7 fruit fly cellular contexts compared by ENCODE assay signal in genomic region chrX:1236475-1236874, dm6.
TF ChIP-seq lines count a peak whose summit lies in the region.

CG3638 (minus strand) TSS chrX:1236684.

- peak; percentile 93 to 96 for TF ChIP-seq CTCF in S2 (optimal IDR thresholded peaks at IDR 0.05; lab: Kevin White, UChicago)
- TF ChIP-seq CTCF in whole organism, embryonic (GFP tag; optimal IDR thresholded peaks at IDR 0.05; lab: Kevin White, UChicago) = peak; percentile 94

TF ChIP-seq in Kc167, 6 proteins besides CTCF, POLR2A, EP300 and RAD21:
- no peak for TF ChIP-seq Myc (optimal IDR thresholded peaks at IDR 0.05; lab: Kevin White, UChicago)
- TF ChIP-seq psq (optimal IDR thresholded peaks at IDR 0.05; lab: Kevin White, UChicago) = peak; percentile 24
- TF ChIP-seq ttk (optimal IDR thresholded peaks at IDR 0.05; lab: Kevin White, UChicago) = no peak
- no peak for TF ChIP-seq h (optimal IDR thresholded peaks at IDR 0.05; lab: Kevin White, UChicago)
- no peak for TF ChIP-seq Sin3A (optimal IDR thresholded peaks at IDR 0.05; lab: Kevin White, UChicago)
- no peak for TF ChIP-seq insv (optimal IDR thresholded peaks at IDR 0.05; lab: Kevin White, UChicago)

TF ChIP-seq in whole organism, adult, 20 proteins besides CTCF, POLR2A, EP300 and RAD21 (continues in another document):
- TF ChIP-seq toe (GFP tag; optimal IDR thresholded peaks at IDR 0.05; lab: Kevin White, UChicago) (no peak), tj (GFP tag; optimal IDR thresholded peaks at IDR 0.05; lab: Kevin White, UChicago) (no peak), CG14711 (tag; optimal IDR thresholded peaks at IDR 0.05; lab: Kevin White, UChicago) (no peak), CG5204 (GFP tag; optimal IDR thresholded peaks at IDR 0.05; lab: Kevin White, UChicago) (no peak), CG7045 (GFP tag; optimal IDR thresholded peaks at IDR 0.05; lab: Kevin White, UChicago) (no peak), CG1620 (GFP tag; optimal IDR thresholded peaks at IDR 0.05; lab: Kevin White, UChicago) (peak; percentile 64), Hr96 (GFP tag; optimal IDR thresholded peaks at IDR 0.05; lab: Kevin White, UChicago) (no peak), kay (GFP tag; lab: Kevin White, UChicago; ENCODE audit: borderline replicate concordance) (no peak), CG33017 (tag; optimal IDR thresholded peaks at IDR 0.05; lab: Kevin White, UChicago) (no peak), Mnt (GFP tag; optimal IDR thresholded peaks at IDR 0.05; lab: Kevin White, UChicago) (peak; percentile 52), bab1 (GFP tag; optimal IDR thresholded peaks at IDR 0.05; lab: Kevin White, UChicago) (peak; percentile 74), pad (GFP tag; optimal IDR thresholded peaks at IDR 0.05; lab: Kevin White, UChicago) (peak; percentile 31), CG11617 (GFP tag; optimal IDR thresholded peaks at IDR 0.05; lab: Kevin White, UChicago) (no peak), Clk (GFP tag; optimal IDR thresholded peaks at IDR 0.05; lab: Kevin White, UChicago) (no peak), CG7101 (tag; optimal IDR thresholded peaks at IDR 0.05; lab: Kevin White, UChicago) (peak; percentile 11), Crg-1 (GFP tag; optimal IDR thresholded peaks at IDR 0.05; lab: Kevin White, UChicago) (no peak), CG12768 (GFP tag; optimal IDR thresholded peaks at IDR 0.05; lab: Kevin White, UChicago) (no peak), cic (GFP tag; optimal IDR thresholded peaks at IDR 0.05; lab: Kevin White, UChicago) (no peak)

TF ChIP-seq in whole organism, embryonic, 481 proteins besides CTCF, POLR2A, EP300 and RAD21 (continues in another document):
- TF ChIP-seq gt (GFP tag; IDR thresholded peaks at IDR 0.05; lab: Robert Waterston, UW) = no peak
- peak; percentile 3 for TF ChIP-seq Dad (GFP tag; optimal IDR thresholded peaks at IDR 0.05; lab: Kevin White, UChicago)
- 0 out of 2 replicates have a peak, but pooled peaks have one; percentile 20 for TF ChIP-seq CG16779 (GFP tag; IDR thresholded peaks at IDR 0.05; lab: Robert Waterston, UW)
- TF ChIP-seq CG3847 (GFP tag; IDR thresholded peaks at IDR 0.05; lab: Robert Waterston, UW) = peak; percentile 36; the same call in 1 of the 2 replicates
- TF ChIP-seq CG7839 (tag; optimal IDR thresholded peaks at IDR 0.05; lab: Kevin White, UChicago) = peak; percentile 12
- TF ChIP-seq CG33557 (GFP tag; optimal IDR thresholded peaks at IDR 0.05; lab: Kevin White, UChicago) = no peak
- peak; percentile 97 for TF ChIP-seq zf30C (GFP tag; optimal IDR thresholded peaks at IDR 0.05; lab: Kevin White, UChicago)
- TF ChIP-seq vnd (GFP tag; IDR thresholded peaks at IDR 0.05; lab: Robert Waterston, UW; ENCODE audit: partially characterized antibody) = peak; percentile 42; the same call in 1 of the 3 replicates
- TF ChIP-seq B-H2 (GFP tag; optimal IDR thresholded peaks at IDR 0.05; lab: Kevin White, UChicago) = no peak
- TF ChIP-seq psq (GFP tag; optimal IDR thresholded peaks at IDR 0.05; lab: Kevin White, UChicago) = peak; percentile 40
- peak; percentile 54; the same call in 1 of the 3 replicates for TF ChIP-seq Doc3 (GFP tag; IDR thresholded peaks at IDR 0.05; lab: Robert Waterston, UW; ENCODE audit: partially characterized antibody)
- peak; percentile 46 for TF ChIP-seq row (GFP tag; IDR thresholded peaks at IDR 0.05; lab: Robert Waterston, UW)
- peak; percentile 26 for TF ChIP-seq maf-S (GFP tag; optimal IDR thresholded peaks at IDR 0.05; lab: Kevin White, UChicago)
- TF ChIP-seq ERR (GFP tag; optimal IDR thresholded peaks at IDR 0.05; lab: Kevin White, UChicago) = peak; percentile 20
- TF ChIP-seq dimm (GFP tag; IDR thresholded peaks at IDR 0.05; lab: Robert Waterston, UW) = no peak
- peak; percentile 80 for TF ChIP-seq stwl (tag; optimal IDR thresholded peaks at IDR 0.05; lab: Kevin White, UChicago)

TF ChIP-seq in whole organism, prepupa, 60 proteins besides CTCF, POLR2A, EP300 and RAD21:
- TF ChIP-seq svp (GFP tag; lab: Kevin White, UChicago) = peak; percentile 26
- TF ChIP-seq cyc (GFP tag; optimal IDR thresholded peaks at IDR 0.05; lab: Kevin White, UChicago) = peak; percentile 17
- TF ChIP-seq CG8119 (GFP tag; IDR thresholded peaks at IDR 0.05; lab: Robert Waterston, UW) = no peak
- peak; percentile 16 for TF ChIP-seq Hr39 (GFP tag; optimal IDR thresholded peaks at IDR 0.05; lab: Kevin White, UChicago)
- peak; percentile 9 for TF ChIP-seq lz (GFP tag; optimal IDR thresholded peaks at IDR 0.05; lab: Kevin White, UChicago)
- TF ChIP-seq fd85E (GFP tag; optimal IDR thresholded peaks at IDR 0.05; lab: Kevin White, UChicago) = no peak
- TF ChIP-seq CG3919 (GFP tag; optimal IDR thresholded peaks at IDR 0.05; lab: Kevin White, UChicago) = peak; percentile 12
- no peak for TF ChIP-seq pdm3 (GFP tag; optimal IDR thresholded peaks at IDR 0.05; lab: Kevin White, UChicago)
- TF ChIP-seq CG3032 (tag; optimal IDR thresholded peaks at IDR 0.05; lab: Kevin White, UChicago) = peak; percentile 11
- peak; percentile 23 for TF ChIP-seq CG31627 (GFP tag; optimal IDR thresholded peaks at IDR 0.05; lab: Kevin White, UChicago)
- TF ChIP-seq Sox14 (GFP tag; optimal IDR thresholded peaks at IDR 0.05; lab: Kevin White, UChicago) = peak; percentile 44

TF ChIP-seq in whole organism, pupa, 21 proteins besides CTCF, POLR2A, EP300 and RAD21:
- no peak for TF ChIP-seq Ets98B (GFP tag; IDR thresholded peaks at IDR 0.05; lab: Robert Waterston, UW)
- no peak for TF ChIP-seq CG8159 (tag; optimal IDR thresholded peaks at IDR 0.05; lab: Kevin White, UChicago)
- no peak for TF ChIP-seq Snoo (tag; optimal IDR thresholded peaks at IDR 0.05; lab: Kevin White, UChicago)
- peak; percentile 25; the same call in 2 of the 3 replicates for TF ChIP-seq CG4496 (GFP tag; IDR thresholded peaks at IDR 0.05; lab: Robert Waterston, UW)
- no peak for TF ChIP-seq CG9948 (tag; optimal IDR thresholded peaks at IDR 0.05; lab: Kevin White, UChicago)
- TF ChIP-seq rn (GFP tag; IDR thresholded peaks at IDR 0.05; lab: Robert Waterston, UW) = no peak

TF ChIP-seq in whole organism, wandering third instar larva, 38 proteins besides CTCF, POLR2A, EP300 and RAD21:
- TF ChIP-seq ey (GFP tag; optimal IDR thresholded peaks at IDR 0.05; lab: Kevin White, UChicago) (peak; percentile 10), br (GFP tag; optimal IDR thresholded peaks at IDR 0.05; lab: Kevin White, UChicago) (no peak), lola (GFP tag; optimal IDR thresholded peaks at IDR 0.05; lab: Kevin White, UChicago) (no peak), h (GFP tag; optimal IDR thresholded peaks at IDR 0.05; lab: Kevin White, UChicago) (peak; percentile 22), Jra (GFP tag; optimal IDR thresholded peaks at IDR 0.05; lab: Kevin White, UChicago) (peak; percentile 9), Hnf4 (GFP tag; optimal IDR thresholded peaks at IDR 0.05; lab: Kevin White, UChicago) (peak; percentile 15), N (GFP tag; optimal IDR thresholded peaks at IDR 0.05; lab: Kevin White, UChicago) (no peak), Hr83 (GFP tag; optimal IDR thresholded peaks at IDR 0.05; lab: Kevin White, UChicago; ENCODE audit: poor library complexity, severe bottlenecking) (peak; percentile 22), dl (GFP tag; optimal IDR thresholded peaks at IDR 0.05; lab: Kevin White, UChicago; ENCODE audit: insufficient read depth in 1 of 2, partially characterized antibody in 2 of 2) (no peak), usp (GFP tag; optimal IDR thresholded peaks at IDR 0.05; lab: Kevin White, UChicago) (no peak), foxo (GFP tag; optimal IDR thresholded peaks at IDR 0.05; lab: Kevin White, UChicago) (peak in 1 of 2 experiments; percentile 24), Rel (GFP tag; optimal IDR thresholded peaks at IDR 0.05; lab: Kevin White, UChicago) (no peak), Rel (tag; optimal IDR thresholded peaks at IDR 0.05; lab: Kevin White, UChicago) (peak; percentile 98), Vsx2 (GFP tag; optimal IDR thresholded peaks at IDR 0.05; lab: Kevin White, UChicago; ENCODE audit: partially characterized antibody) (no peak), psq (GFP tag; optimal IDR thresholded peaks at IDR 0.05; lab: Kevin White, UChicago) (peak; percentile 10), OdsH (GFP tag; optimal IDR thresholded peaks at IDR 0.05; lab: Kevin White, UChicago) (peak; percentile 10), Myc (optimal IDR thresholded peaks at IDR 0.05; lab: Kevin White, UChicago) (peak; percentile 69), fru (GFP tag; optimal IDR thresholded peaks at IDR 0.05; lab: Kevin White, UChicago) (peak; percentile 9), CG32264 (GFP tag; optimal IDR thresholded peaks at IDR 0.05; lab: Kevin White, UChicago) (no peak), CrebA (GFP tag; optimal IDR thresholded peaks at IDR 0.05; lab: Kevin White, UChicago; ENCODE audit: borderline replicate concordance) (no peak), jim (GFP tag; optimal IDR thresholded peaks at IDR 0.05; lab: Kevin White, UChicago) (no peak)
